Fruit fly (Drosophila melanogaster): ENCODE data around the gene Nost.

The Nost gene

DNA sequence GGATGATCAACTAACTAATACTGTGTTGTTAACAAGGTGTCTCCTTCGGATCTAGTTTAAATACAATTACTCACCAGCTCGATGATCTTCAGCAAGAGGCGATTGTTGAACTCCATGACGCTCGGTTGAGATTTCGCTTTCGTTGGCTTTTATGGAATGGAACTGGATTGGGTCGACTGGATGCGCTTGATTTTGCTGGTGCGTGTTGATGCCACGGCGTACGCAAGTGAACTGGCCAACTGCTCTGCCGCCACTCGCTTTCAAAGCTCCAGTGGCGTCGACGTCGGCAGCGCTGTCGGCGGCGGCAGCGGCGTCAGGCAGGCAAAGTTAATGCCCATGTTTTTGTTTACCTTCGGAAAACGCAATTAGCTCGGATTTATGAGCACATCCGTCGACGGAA, 48.3 kb downstream of the Nost start, which contains the start of gene CG44325 (continued):
- TF ChIP-seq CG6854 (GFP tag; optimal IDR thresholded peaks at IDR 0.05) (peak; percentile 83), CG8319 (GFP tag; optimal IDR thresholded peaks at IDR 0.05) (no peak), CG11762 (GFP tag; optimal IDR thresholded peaks at IDR 0.05; ENCODE audit: insufficient read depth) (no peak), Ets21C (GFP tag; optimal IDR thresholded peaks at IDR 0.05) (no peak), Sox102F (GFP tag; optimal IDR thresholded peaks at IDR 0.05) (peak; percentile 70), Eip93F (GFP tag; optimal IDR thresholded peaks at IDR 0.05) (peak; percentile 19), net (GFP tag; optimal IDR thresholded peaks at IDR 0.05) (peak; percentile 57), CG1621 (tag; optimal IDR thresholded peaks at IDR 0.05) (peak; percentile 66), CG6163 (GFP tag; IDR thresholded peaks at IDR 0.05) (peak; percentile 74; the same call in 2 of the 3 replicates), CG6808 (GFP tag; optimal IDR thresholded peaks at IDR 0.05) (peak; percentile 9), CG4318 (GFP tag; optimal IDR thresholded peaks at IDR 0.05) (no peak), Met (GFP tag; optimal IDR thresholded peaks at IDR 0.05) (peak; percentile 8), vri (GFP tag; optimal IDR thresholded peaks at IDR 0.05) (peak; percentile 64), CG32006 (GFP tag; optimal IDR thresholded peaks at IDR 0.05) (no peak), Hr4 (GFP tag; optimal IDR thresholded peaks at IDR 0.05) (no peak)

DNA sequence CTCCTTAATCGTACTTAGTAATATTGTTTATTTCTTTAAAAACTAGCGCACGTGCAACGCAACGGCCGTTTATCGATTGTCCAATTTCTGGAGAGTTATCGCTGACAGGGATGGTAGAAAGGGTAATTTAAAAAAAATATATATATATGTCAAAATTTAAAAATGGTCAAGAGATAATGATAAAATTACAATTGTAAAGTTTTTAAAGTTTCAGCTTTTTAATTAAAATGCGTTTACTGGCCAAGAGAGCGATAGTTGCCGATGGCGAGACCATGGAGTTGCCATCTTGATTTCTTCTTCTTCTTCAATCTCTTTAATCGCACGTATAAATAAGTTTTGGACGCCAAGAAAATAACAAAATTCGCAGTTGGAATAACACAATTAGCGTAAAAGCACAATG, 51.0 kb downstream of the Nost start, which contains the start of the genes CG7246 and HP1b:
CG7246 (minus strand) TSS at position 96 of the 400 bp plus-strand sequence.
HP1b (plus strand) TSS at position 102 of the 400 bp plus-strand sequence.
- peak; percentile 69 for TF ChIP-seq CG6163 (GFP tag; IDR thresholded peaks at IDR 0.05)
- peak; percentile 72 for TF ChIP-seq OdsH (GFP tag; optimal IDR thresholded peaks at IDR 0.05)
- TF ChIP-seq Hr39 (GFP tag; optimal IDR thresholded peaks at IDR 0.05), result peak; percentile 56
- peak; percentile 67 for TF ChIP-seq lz (GFP tag; optimal IDR thresholded peaks at IDR 0.05)
- peak; percentile 44 for TF ChIP-seq CG34406 (GFP tag; optimal IDR thresholded peaks at IDR 0.05)
- peak; percentile 71 for TF ChIP-seq eg (GFP tag; IDR thresholded peaks at IDR 0.05)
- peak; percentile 35 for TF ChIP-seq CG6792 (GFP tag; optimal IDR thresholded peaks at IDR 0.05)
- peak; percentile 61 for TF ChIP-seq cyc (GFP tag; optimal IDR thresholded peaks at IDR 0.05)
- peak; percentile 68 for TF ChIP-seq acj6 (GFP tag; optimal IDR thresholded peaks at IDR 0.05)
- TF ChIP-seq Blimp-1 (GFP tag; optimal IDR thresholded peaks at IDR 0.05), result no peak
- peak; percentile 7 for TF ChIP-seq CG8632 (GFP tag; optimal IDR thresholded peaks at IDR 0.05)
- no peak for TF ChIP-seq vri (GFP tag; optimal IDR thresholded peaks at IDR 0.05)
- peak; percentile 9 for TF ChIP-seq dac (GFP tag; optimal IDR thresholded peaks at IDR 0.05)
- TF ChIP-seq spab (GFP tag; optimal IDR thresholded peaks at IDR 0.05), result no peak
- TF ChIP-seq esn (GFP tag; optimal IDR thresholded peaks at IDR 0.05), result peak; percentile 78
- TF ChIP-seq fd59A (GFP tag; optimal IDR thresholded peaks at IDR 0.05), result no peak
- TF ChIP-seq CG3032 (tag; optimal IDR thresholded peaks at IDR 0.05), result peak; percentile 73
- TF ChIP-seq CG16779 (tag; optimal IDR thresholded peaks at IDR 0.05), result no peak
- TF ChIP-seq Eip93F (GFP tag; optimal IDR thresholded peaks at IDR 0.05), result peak; percentile 52
- TF ChIP-seq CG11762 (GFP tag; optimal IDR thresholded peaks at IDR 0.05; ENCODE audit: insufficient read depth), result peak; percentile 52
- no peak for TF ChIP-seq CG11294 (GFP tag; IDR thresholded peaks at IDR 0.05)
- peak; percentile 11 for TF ChIP-seq CG11902 (GFP tag; optimal IDR thresholded peaks at IDR 0.05)
- TF ChIP-seq Smox (GFP tag; optimal IDR thresholded peaks at IDR 0.05), result peak; percentile 64
- peak; percentile 37 for TF ChIP-seq Ets21C (GFP tag; optimal IDR thresholded peaks at IDR 0.05)
- TF ChIP-seq CG4318 (GFP tag; optimal IDR thresholded peaks at IDR 0.05), result no peak
- no peak for TF ChIP-seq CG9139 (GFP tag; optimal IDR thresholded peaks at IDR 0.05)
- peak; percentile 9 for TF ChIP-seq Sox15 (GFP tag; optimal IDR thresholded peaks at IDR 0.05)
- TF ChIP-seq fkh (GFP tag; optimal IDR thresholded peaks at IDR 0.05), result no peak
- peak; percentile 24 for TF ChIP-seq CG8319 (GFP tag; optimal IDR thresholded peaks at IDR 0.05)
- no peak for TF ChIP-seq Hr38 (GFP tag; optimal IDR thresholded peaks at IDR 0.05)
- peak; percentile 75 for TF ChIP-seq CG10631 (GFP tag; optimal IDR thresholded peaks at IDR 0.05)
- TF ChIP-seq dsx (GFP tag; optimal IDR thresholded peaks at IDR 0.05; ENCODE audit: poor library complexity, severe bottlenecking), result peak; percentile 36
- peak; percentile 66 for TF ChIP-seq CG3919 (GFP tag; optimal IDR thresholded peaks at IDR 0.05)
- TF ChIP-seq net (GFP tag; optimal IDR thresholded peaks at IDR 0.05), result peak; percentile 43
- TF ChIP-seq CG7368 (GFP tag; optimal IDR thresholded peaks at IDR 0.05), result peak; percentile 32
- TF ChIP-seq CG32006 (GFP tag; optimal IDR thresholded peaks at IDR 0.05), result peak; percentile 53
- peak; percentile 58 for TF ChIP-seq CG31627 (GFP tag; optimal IDR thresholded peaks at IDR 0.05)
- peak; percentile 79 for TF ChIP-seq svp (GFP tag)
- peak; percentile 63 for TF ChIP-seq Sox102F (GFP tag; optimal IDR thresholded peaks at IDR 0.05)
- peak; percentile 66 for TF ChIP-seq Met (GFP tag; optimal IDR thresholded peaks at IDR 0.05)
- TF ChIP-seq Eip75B (GFP tag; optimal IDR thresholded peaks at IDR 0.05), result peak; percentile 49
- peak; percentile 31 for TF ChIP-seq CG10669 (GFP tag; optimal IDR thresholded peaks at IDR 0.05)
- TF ChIP-seq fd85E (GFP tag; optimal IDR thresholded peaks at IDR 0.05), result no peak
- TF ChIP-seq topi (GFP tag; optimal IDR thresholded peaks at IDR 0.05), result peak; percentile 63

All from whole organism, prepupa.